Fruit fly (Drosophila melanogaster) whole organism, adult: Measurements from ENCODE around the gene CG9961.

Source experiments
- CG11617 ChIP-seq: fragments of 200-800 bp; sonication (Bioruptor generic); optimal IDR thresholded peaks from 2 replicates; lab custom pipeline; 2017; ENCODE audit warnings: mild to moderate bottlenecking, missing biosample characterization, missing genetic modification reagents, missing genetic modification characterization
- CG12768 ChIP-seq: fragments of 200-800 bp; sonication (Bioruptor generic); optimal IDR thresholded peaks from 2 replicates; lab custom pipeline; 2017; ENCODE audit warnings: missing biosample characterization, missing genetic modification characterization, mild to moderate bottlenecking, moderate library complexity, missing genetic modification reagents
- CG14711 ChIP-seq: fragments of 200-800 bp; sonication (Bioruptor generic); optimal IDR thresholded peaks from 2 replicates; lab custom pipeline; 2018; ENCODE audit warnings: missing biosample characterization, mild to moderate bottlenecking, missing genetic modification characterization, moderate library complexity
- CG1620 ChIP-seq: fragments of 200-800 bp; sonication (Bioruptor generic); optimal IDR thresholded peaks from 2 replicates; lab custom pipeline; 2016; ENCODE audit warnings: missing biosample characterization, missing genetic modification characterization
- CG33017 ChIP-seq: fragments of 200-800 bp; sonication (Bioruptor generic); optimal IDR thresholded peaks from 2 replicates; lab custom pipeline; 2018; ENCODE audit warnings: missing biosample characterization, mild to moderate bottlenecking, missing genetic modification characterization, moderate library complexity
- CG5204 ChIP-seq: fragments of 200-800 bp; sonication (Bioruptor generic); optimal IDR thresholded peaks from 2 replicates; lab custom pipeline; 2016; ENCODE audit warnings: missing biosample characterization, missing genetic modification characterization
- CG7045 ChIP-seq: fragments of 200-800 bp; sonication (Bioruptor generic); optimal IDR thresholded peaks from 2 replicates; lab custom pipeline; 2017; ENCODE audit warnings: missing biosample characterization, mild to moderate bottlenecking, missing genetic modification characterization
- CG7101 ChIP-seq: fragments of 200-800 bp; sonication (Bioruptor generic); optimal IDR thresholded peaks from 2 replicates; lab custom pipeline; 2018; ENCODE audit warnings: missing biosample characterization, mild to moderate bottlenecking, missing genetic modification characterization, moderate library complexity
- Clk ChIP-seq: fragments of 200-800 bp; sonication (Bioruptor generic); optimal IDR thresholded peaks from 2 replicates; lab custom pipeline; 2017; ENCODE audit warnings: missing biosample characterization, missing genetic modification characterization
- Crg-1 ChIP-seq: fragments of 200-800 bp; sonication (Bioruptor generic); optimal IDR thresholded peaks from 2 replicates; lab custom pipeline; 2016; ENCODE audit warnings: missing biosample characterization, missing genetic modification characterization
- Hr96 ChIP-seq: fragments of 200-800 bp; sonication (Bioruptor generic); optimal IDR thresholded peaks from 2 replicates; lab custom pipeline; 2016; ENCODE audit warnings: missing biosample characterization, missing genetic modification characterization
- Mnt ChIP-seq: fragments of 200-800 bp; sonication (Bioruptor generic); optimal IDR thresholded peaks from 2 replicates; lab custom pipeline; 2016; ENCODE audit warnings: missing biosample characterization, mild to moderate bottlenecking, missing genetic modification characterization
- bab1 ChIP-seq: fragments of 200-800 bp; sonication (Bioruptor generic); optimal IDR thresholded peaks from 3 replicates; lab custom pipeline; 2019; ENCODE audit warnings: missing biosample characterization, mild to moderate bottlenecking, missing genetic modification characterization, moderate library complexity
- cic ChIP-seq: fragments of 200-800 bp; sonication (Bioruptor generic); optimal IDR thresholded peaks from 2 replicates; lab custom pipeline; 2017; ENCODE audit warnings: missing biosample characterization, mild to moderate bottlenecking, missing genetic modification characterization, moderate library complexity
- cnc ChIP-seq, 2 experiments: fragments of >200 bp; optimal IDR thresholded peaks; 2 replicates each; lab custom pipeline; 2017
- kay ChIP-seq: fragments of 200-800 bp; sonication (Bioruptor generic); peaks from one replicate; lab custom pipeline; 2016; ENCODE audit warnings: missing biosample characterization, missing genetic modification characterization, borderline replicate concordance
- ovo ChIP-seq: fragments of 200-800 bp; sonication (Bioruptor generic); optimal IDR thresholded peaks from 2 replicates; lab custom pipeline; 2016; ENCODE audit warnings: missing biosample characterization, missing genetic modification characterization
- pad ChIP-seq: fragments of 200-800 bp; sonication (Bioruptor generic); optimal IDR thresholded peaks from 3 replicates; lab custom pipeline; 2017; ENCODE audit warnings: missing biosample characterization, missing genetic modification characterization, mild to moderate bottlenecking, moderate library complexity, missing genetic modification reagents
- tj ChIP-seq: fragments of 200-800 bp; sonication (Bioruptor generic); optimal IDR thresholded peaks from 3 replicates; lab custom pipeline; 2017; ENCODE audit warnings: missing biosample characterization, mild to moderate bottlenecking, missing genetic modification characterization, moderate library complexity
- toe ChIP-seq: fragments of 200-800 bp; sonication (Bioruptor generic); optimal IDR thresholded peaks from 2 replicates; lab custom pipeline; 2016; ENCODE audit warnings: missing biosample characterization, missing genetic modification characterization

Gene CG9961

DNA sequence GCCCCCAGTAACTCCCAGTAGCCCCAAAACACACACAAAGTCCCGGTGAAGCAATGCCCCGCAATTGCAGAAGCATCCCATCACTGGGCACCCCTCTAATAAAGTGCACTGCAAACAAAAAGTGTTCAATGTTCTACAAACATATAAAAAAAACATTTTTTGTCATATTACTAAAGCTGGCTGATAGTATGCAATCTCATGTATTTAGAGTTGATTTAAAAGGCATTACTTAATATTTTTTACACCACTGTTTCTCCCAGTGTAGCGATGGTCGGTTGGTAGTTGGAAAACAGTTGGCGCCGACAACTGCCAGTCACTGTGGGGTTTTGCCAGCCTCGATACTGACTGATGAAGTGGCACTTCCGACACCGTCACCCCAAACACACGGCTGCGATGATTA lies 24.4 kb downstream of the CG9961 start:
- no peak for TF ChIP-seq Clk
- TF ChIP-seq toe = no peak
- no peak for TF ChIP-seq kay (GFP tag; lab: Kevin White, UChicago)
- no peak for TF ChIP-seq Hr96 (GFP tag; lab: Kevin White, UChicago)
- TF ChIP-seq ovo (GFP tag; lab: Kevin White, UChicago) = no peak
- TF ChIP-seq cic (GFP tag; lab: Kevin White, UChicago) = no peak
- no peak for TF ChIP-seq CG1620 (GFP tag; lab: Kevin White, UChicago)
- no peak for TF ChIP-seq CG33017 (tag; lab: Kevin White, UChicago)
- no peak for TF ChIP-seq cnc (optimal IDR thresholded peaks at IDR 0.05; lab: Kevin White, UChicago)
- TF ChIP-seq CG12768 (GFP tag; lab: Kevin White, UChicago) = no peak
- no peak for TF ChIP-seq CG7101 (tag; lab: Kevin White, UChicago)
- no peak for TF ChIP-seq pad (GFP tag; lab: Kevin White, UChicago)
- no peak for TF ChIP-seq Mnt (GFP tag; lab: Kevin White, UChicago)
- no peak for TF ChIP-seq CG14711 (tag; lab: Kevin White, UChicago)
- no peak for TF ChIP-seq CG5204
- no peak for TF ChIP-seq CG11617 (GFP tag; lab: Kevin White, UChicago)
- TF ChIP-seq bab1 (GFP tag; lab: Kevin White, UChicago) = no peak
- TF ChIP-seq Crg-1 (GFP tag; lab: Kevin White, UChicago) = no peak
- TF ChIP-seq CG7045 = no peak
- no peak for TF ChIP-seq tj (GFP tag; lab: Kevin White, UChicago)

- TF ChIP-seq Mnt (GFP tag; lab: Kevin White, UChicago) (no peak), CG7101 (tag; lab: Kevin White, UChicago) (no peak), CG1620 (GFP tag; lab: Kevin White, UChicago) (no peak), cnc (optimal IDR thresholded peaks at IDR 0.05; lab: Kevin White, UChicago) (no peak)
Observed at dm6 chr2L:2696337-2696736, 48.4 kb downstream of the CG9961 start, which contains the start of gene Trf5. Gene Trf5, minus strand, starts transcription at chr2L:2696437.
